Fruit fly (Drosophila melanogaster) whole organism, embryonic: ENCODE results near the gene tth.

Source experiments
- Ada2b ChIP-seq: fragments of 200-800 bp; sonication (Bioruptor generic); IDR thresholded peaks from 2 replicates; pipeline ENCODE4 v1.3.6; 2022; ENCODE audit warnings: missing biosample characterization, missing genetic modification characterization
- Atf-2 ChIP-seq: fragments of 200-800 bp; sonication (Bioruptor generic); optimal IDR thresholded peaks from 2 replicates; lab custom pipeline; 2016; ENCODE audit warnings: missing biosample characterization, missing genetic modification characterization
- CG10321 ChIP-seq: fragments of 200-800 bp; sonication (Bioruptor generic); IDR thresholded peaks from 2 replicates; pipeline ENCODE4 v1.3.6; 2022; ENCODE audit warnings: missing biosample characterization, missing genetic modification characterization
- CG10366 ChIP-seq: fragments of 200-800 bp; sonication (Bioruptor generic); IDR thresholded peaks from 2 replicates; pipeline ENCODE4 v1.3.6; 2022; ENCODE audit warnings: missing biosample characterization, missing genetic modification characterization
- CG10543 ChIP-seq: fragments of 200-800 bp; sonication (Bioruptor generic); optimal IDR thresholded peaks from 3 replicates; lab custom pipeline; 2017; ENCODE audit warnings: missing biosample characterization, mild to moderate bottlenecking, missing genetic modification characterization, moderate library complexity
- CG11093 ChIP-seq: fragments of 200-800 bp; sonication (Bioruptor generic); IDR thresholded peaks from 3 replicates; pipeline ENCODE4 v1.3.6; 2022; ENCODE audit warnings: missing biosample characterization, missing genetic modification characterization
- CG1602 ChIP-seq: fragments of 200-800 bp; sonication (Bioruptor generic); optimal IDR thresholded peaks from 3 replicates; lab custom pipeline; 2016; ENCODE audit warnings: missing biosample characterization, missing genetic modification characterization
- CG1603 ChIP-seq: fragments of 200-800 bp; sonication (Bioruptor generic); optimal IDR thresholded peaks from 2 replicates; lab custom pipeline; 2019; ENCODE audit warnings: missing biosample characterization, mild to moderate bottlenecking, missing genetic modification characterization, moderate library complexity
- CG17829 ChIP-seq: fragments of 200-800 bp; optimal IDR thresholded peaks from 2 replicates; lab custom pipeline; 2019; ENCODE audit warnings: missing biosample characterization, mild to moderate bottlenecking, missing genetic modification characterization, moderate library complexity
- CG18619 ChIP-seq: fragments of 200-800 bp; sonication (Bioruptor generic); optimal IDR thresholded peaks from 3 replicates; lab custom pipeline; 2017; ENCODE audit warnings: missing biosample characterization, mild to moderate bottlenecking, missing genetic modification characterization
- CG2116 ChIP-seq: fragments of 200-800 bp; sonication (Bioruptor generic); optimal IDR thresholded peaks from 3 replicates; lab custom pipeline; 2018; ENCODE audit warnings: missing biosample characterization, mild to moderate bottlenecking, missing genetic modification characterization
- CG3065 ChIP-seq: fragments of 200-800 bp; sonication (Bioruptor generic); optimal IDR thresholded peaks from 2 replicates; lab custom pipeline; 2016; ENCODE audit warnings: missing biosample characterization, missing genetic modification characterization
- CG3726 ChIP-seq: fragments of 200-800 bp; sonication (Bioruptor generic); IDR thresholded peaks from 3 replicates; pipeline ENCODE4, ENCODE4 v1.3.6; 2022; ENCODE audit warnings: missing biosample characterization, missing genetic modification characterization
- CG3995 ChIP-seq: fragments of 200-800 bp; sonication (Bioruptor generic); optimal IDR thresholded peaks from 3 replicates; lab custom pipeline; 2016; ENCODE audit warnings: missing biosample characterization, missing genetic modification characterization
- CG4424 ChIP-seq: fragments of 200-800 bp; sonication (Bioruptor generic); optimal IDR thresholded peaks from 3 replicates; lab custom pipeline; 2016; ENCODE audit warnings: missing biosample characterization, missing genetic modification characterization
- CG6654 ChIP-seq: fragments of 200-800 bp; sonication (Bioruptor generic); optimal IDR thresholded peaks from 2 replicates; lab custom pipeline; 2017; ENCODE audit warnings: missing biosample characterization, mild to moderate bottlenecking, missing genetic modification characterization
- CG6689 ChIP-seq: fragments of 200-800 bp; sonication (Bioruptor generic); IDR thresholded peaks from 2 replicates; pipeline ENCODE4 v1.3.6; 2022; ENCODE audit warnings: missing biosample characterization, missing genetic modification characterization
- CG8281 ChIP-seq: fragments of 200-800 bp; sonication (Bioruptor generic); optimal IDR thresholded peaks from 2 replicates; lab custom pipeline; 2018; ENCODE audit warnings: missing biosample characterization, mild to moderate bottlenecking, missing genetic modification characterization, moderate library complexity
- CG9876 ChIP-seq: fragments of 200-800 bp; sonication (Bioruptor generic); optimal IDR thresholded peaks from 2 replicates; lab custom pipeline; 2016; ENCODE audit warnings: missing biosample characterization, missing genetic modification characterization
- CG9932 ChIP-seq: fragments of 200-800 bp; sonication (Bioruptor generic); IDR thresholded peaks from 2 replicates; pipeline ENCODE4 v1.3.6; 2022; ENCODE audit warnings: missing biosample characterization, missing genetic modification characterization
- Camta ChIP-seq: fragments of 200-800 bp; sonication (Bioruptor generic); optimal IDR thresholded peaks from 2 replicates; lab custom pipeline; 2016; ENCODE audit warnings: missing biosample characterization, missing genetic modification characterization
- CoRest ChIP-seq: fragments of 200-800 bp; sonication (Bioruptor generic); optimal IDR thresholded peaks from 3 replicates; lab custom pipeline; 2018; ENCODE audit warnings: missing biosample characterization, mild to moderate bottlenecking, missing genetic modification characterization, moderate library complexity
- Ets65A ChIP-seq: fragments of 200-800 bp; sonication (Bioruptor generic); peaks from one replicate; lab custom pipeline; 2016; ENCODE audit warnings: missing biosample characterization, missing genetic modification characterization
- HLH3B ChIP-seq: fragments of 200-800 bp; sonication (Bioruptor generic); IDR thresholded peaks from 2 replicates; pipeline ENCODE4 v1.3.6; 2022; ENCODE audit warnings: missing biosample characterization, missing genetic modification characterization
- Hand ChIP-seq: fragments of 200-800 bp; sonication (Bioruptor generic); optimal IDR thresholded peaks from 2 replicates; lab custom pipeline; 2017; ENCODE audit warnings: mild to moderate bottlenecking, missing biosample characterization, missing genetic modification reagents, missing genetic modification characterization
- HmgZ ChIP-seq: fragments of 200-800 bp; sonication (Bioruptor generic); optimal IDR thresholded peaks from 2 replicates; lab custom pipeline; 2018; ENCODE audit warnings: missing biosample characterization, mild to moderate bottlenecking, missing genetic modification characterization
- Kr ChIP-seq: fragments of 200-800 bp; sonication (Bioruptor generic); optimal IDR thresholded peaks from 2 replicates; lab custom pipeline; 2017; ENCODE audit warnings: missing biosample characterization, mild to moderate bottlenecking, missing genetic modification characterization
- MBD-R2 ChIP-seq: fragments of 200-800 bp; sonication (Bioruptor generic); IDR thresholded peaks from 2 replicates; pipeline ENCODE4 v1.3.6; 2022; ENCODE audit warnings: missing biosample characterization, missing genetic modification characterization
- Mad ChIP-seq: fragments of 200-800 bp; sonication (Bioruptor generic); optimal IDR thresholded peaks from 2 replicates; lab custom pipeline; 2016; ENCODE audit warnings: missing biosample characterization, missing genetic modification characterization
- Mes4 ChIP-seq: fragments of 200-800 bp; sonication (Bioruptor generic); optimal IDR thresholded peaks from 2 replicates; lab custom pipeline; 2016; ENCODE audit warnings: missing biosample characterization, missing genetic modification characterization
- aop ChIP-seq: fragments of 200-800 bp; sonication (Bioruptor generic); IDR thresholded peaks from 2 replicates; pipeline ENCODE4 v1.3.6; 2022; ENCODE audit warnings: missing biosample characterization, missing genetic modification characterization
- ara ChIP-seq: fragments of 200-800 bp; sonication (Bioruptor generic); IDR thresholded peaks from 2 replicates; pipeline ENCODE4 v1.3.6; 2022; ENCODE audit warnings: missing biosample characterization, missing genetic modification characterization
- bowl ChIP-seq: fragments of 200-800 bp; sonication (Bioruptor generic); IDR thresholded peaks from 2 replicates; pipeline ENCODE4 v1.3.6; 2022; ENCODE audit warnings: missing biosample characterization, missing genetic modification characterization
- chif ChIP-seq, 2 experiments: fragments of 200-800 bp; sonication (Bioruptor generic); optimal IDR thresholded peaks; 3 replicates each; lab custom pipeline; 2016; ENCODE audit warnings: missing biosample characterization in 2 of 2, missing genetic modification characterization in 2 of 2
- crc ChIP-seq: fragments of 200-800 bp; sonication (Bioruptor generic); optimal IDR thresholded peaks from 2 replicates; lab custom pipeline; 2016; ENCODE audit warnings: missing biosample characterization, missing genetic modification characterization
- crol ChIP-seq: fragments of 200-800 bp; sonication (Bioruptor generic); IDR thresholded peaks from 2 replicates; pipeline ENCODE4 v1.3.6; 2022; ENCODE audit warnings: missing biosample characterization, missing genetic modification characterization
- dm ChIP-seq: fragments of 200-800 bp; sonication (Bioruptor generic); optimal IDR thresholded peaks from 3 replicates; lab custom pipeline; 2016; ENCODE audit warnings: missing biosample characterization, missing genetic modification characterization
- ftz-f1 ChIP-seq: fragments of 200-800 bp; sonication (Bioruptor generic); optimal IDR thresholded peaks from 2 replicates; lab custom pipeline; 2016; ENCODE audit warnings: missing biosample characterization, missing genetic modification characterization
- gcm ChIP-seq: fragments of 200-800 bp; sonication (Bioruptor generic); optimal IDR thresholded peaks from 2 replicates; lab custom pipeline; 2019; ENCODE audit warnings: missing biosample characterization, mild to moderate bottlenecking, missing genetic modification characterization, moderate library complexity
- hkb ChIP-seq, 2 experiments: fragments of 200-800 bp in 1 of 2; fragments of >200 bp in 1 of 2; sonication (Bioruptor generic) in 1 of 2; IDR thresholded peaks in 1 of 2; optimal IDR thresholded peaks in 1 of 2; 2 replicates each; pipeline versions ENCODE4 v1.3.6 to Lab custom; 2017 to 2022; ENCODE audit warnings: missing biosample characterization in 1 of 2, missing genetic modification characterization in 1 of 2
- kay ChIP-seq: fragments of 200-800 bp; sonication (Bioruptor generic); optimal IDR thresholded peaks from 2 replicates; lab custom pipeline; 2016; ENCODE audit warnings: missing biosample characterization, missing genetic modification characterization
- peb ChIP-seq: fragments of 200-800 bp; sonication (Bioruptor generic); IDR thresholded peaks from 2 replicates; pipeline ENCODE4 v1.3.6; 2022; ENCODE audit warnings: missing biosample characterization, missing genetic modification characterization
- pum ChIP-seq: fragments of 200-800 bp; sonication (Bioruptor generic); optimal IDR thresholded peaks from 2 replicates; lab custom pipeline; 2016; ENCODE audit warnings: missing biosample characterization, missing genetic modification characterization
- repo ChIP-seq: fragments of 200-800 bp; sonication (Bioruptor generic); optimal IDR thresholded peaks from 2 replicates; lab custom pipeline; 2016; ENCODE audit warnings: missing biosample characterization, missing genetic modification characterization
- row ChIP-seq: fragments of 200-800 bp; sonication (Bioruptor generic); IDR thresholded peaks from 3 replicates; pipeline ENCODE4 v1.3.6; 2022; ENCODE audit warnings: missing biosample characterization, missing genetic modification characterization
- sc ChIP-seq, 3 experiments: fragments of >200 bp in 2 of 3; fragments of 200-800 bp in 1 of 3; sonication (Bioruptor generic) in 1 of 3; optimal IDR thresholded peaks; 2 replicates in 2 of 3; 3 replicates in 1 of 3; lab custom pipeline; 2017; ENCODE audit warnings: mild to moderate bottlenecking in 1 of 3, missing biosample characterization in 1 of 3, missing genetic modification characterization in 1 of 3, missing genetic modification reagents in 1 of 3
- trh ChIP-seq: fragments of 200-800 bp; sonication (Bioruptor generic); optimal IDR thresholded peaks from 2 replicates; lab custom pipeline; 2016; ENCODE audit warnings: missing biosample characterization, missing genetic modification characterization
- unc-4 ChIP-seq: fragments of 200-800 bp; sonication (Bioruptor generic); IDR thresholded peaks from 2 replicates; pipeline ENCODE4 v1.3.6; 2022; ENCODE audit warnings: missing biosample characterization, missing genetic modification characterization; ENCODE audit not compliant: partially characterized antibody

tth gene

dm6 chrX:13563483-13564443 lies 52.6 kb downstream of the tth start, which contains the start of the genes CG46311 and Tpst (continued):
- TF ChIP-seq crol (peak; percentile 45), chif (GFP tag; optimal IDR thresholded peaks at IDR 0.05; lab: Kevin White, UChicago) (peak; percentile 6 to 83), gcm (GFP tag; lab: Kevin White, UChicago) (no peak), ftz-f1 (GFP tag; lab: Kevin White, UChicago) (peak; percentile 32), Mad (peak; percentile 35), aop (GFP tag; lab: Robert Waterston, UW) (peak; percentile 48; the same call in 1 of the 2 replicates), kay (GFP tag; lab: Kevin White, UChicago) (no peak), Atf-2 (GFP tag; lab: Kevin White, UChicago) (peak; percentile 31), MBD-R2 (GFP tag; lab: Robert Waterston, UW) (peak; percentile 52), CG8281 (tag; lab: Kevin White, UChicago) (no peak), CG10543 (GFP tag; lab: Kevin White, UChicago) (peak; percentile 10), CG6654 (GFP tag; lab: Kevin White, UChicago) (no peak), Ets65A (GFP tag; lab: Kevin White, UChicago) (peak; percentile 96), CoRest (tag; lab: Kevin White, UChicago) (peak; percentile 44), CG17829 (tag; lab: Kevin White, UChicago) (peak; percentile 70), sc (optimal IDR thresholded peaks at IDR 0.05; lab: Kevin White, UChicago) (no peak), sc (GFP tag; optimal IDR thresholded peaks at IDR 0.05; lab: Kevin White, UChicago) (peak; percentile 24), repo (GFP tag; lab: Kevin White, UChicago) (no peak), Mes4 (GFP tag; lab: Kevin White, UChicago) (peak; percentile 60), Camta (GFP tag; lab: Kevin White, UChicago) (peak; percentile 30), CG1603 (peak; percentile 80), CG3065 (GFP tag; lab: Kevin White, UChicago) (peak; percentile 13), CG9876 (GFP tag; lab: Kevin White, UChicago) (peak; percentile 1), HLH3B (peak; percentile 43; the same call in 1 of the 2 replicates), hkb (optimal IDR thresholded peaks at IDR 0.05; lab: Kevin White, UChicago) (no peak), hkb (GFP tag; IDR thresholded peaks at IDR 0.05; lab: Robert Waterston, UW) (0 out of 2 replicates have a peak, but pooled peaks have one; percentile 25), CG3726 (GFP tag; lab: Robert Waterston, UW) (no peak), row (GFP tag; lab: Robert Waterston, UW) (peak; percentile 21; the same call in 1 of the 3 replicates), Ada2b (GFP tag; lab: Robert Waterston, UW) (peak; percentile 60), CG18619 (GFP tag; lab: Kevin White, UChicago) (peak; percentile 13), CG11093 (GFP tag; lab: Robert Waterston, UW) (no peak), CG9932 (GFP tag; lab: Robert Waterston, UW) (peak; percentile 74), pum (GFP tag; lab: Kevin White, UChicago) (peak; percentile 58), CG1602 (GFP tag; lab: Kevin White, UChicago) (peak; percentile 68), peb (GFP tag; lab: Robert Waterston, UW) (peak; percentile 47), ara (GFP tag; lab: Robert Waterston, UW) (peak; percentile 58), Kr (GFP tag; lab: Kevin White, UChicago) (no peak), CG6689 (GFP tag; lab: Robert Waterston, UW) (no peak), CG2116 (GFP tag; lab: Kevin White, UChicago) (peak; percentile 34), HmgZ (tag; lab: Kevin White, UChicago) (peak; percentile 72), Hand (GFP tag; lab: Kevin White, UChicago) (no peak), CG4424 (GFP tag; lab: Kevin White, UChicago) (peak; percentile 68), CG10366 (GFP tag; lab: Robert Waterston, UW) (peak; percentile 56), unc-4 (GFP tag; lab: Robert Waterston, UW) (0 out of 2 replicates have a peak, but pooled peaks have one; percentile 34), dm (GFP tag; lab: Kevin White, UChicago) (peak; percentile 63), CG10321 (GFP tag; lab: Robert Waterston, UW) (0 out of 2 replicates have a peak, but pooled peaks have one; percentile 41), CG3995 (GFP tag; lab: Kevin White, UChicago) (no peak), trh (no peak), bowl (GFP tag; lab: Robert Waterston, UW) (no peak), crc (GFP tag; lab: Kevin White, UChicago) (no peak)
